Worm (Caenorhabditis elegans) whole organism, mixed stage, embryonic: ENCODE measurements around the gene C50B6.3.

Source experiments
- drap-1 ChIP-seq: fragments of 200-800 bp; sonication (Bioruptor generic); optimal IDR thresholded peaks from 3 replicates; lab custom pipeline; 2018; ENCODE audit warnings: mild to moderate bottlenecking, missing genetic modification characterization, missing compliant biosample characterization
- lin-32 ChIP-seq: fragments of 200-800 bp; sonication (Bioruptor generic); optimal IDR thresholded peaks from 2 replicates; lab custom pipeline; 2018; ENCODE audit warnings: mild to moderate bottlenecking, missing genetic modification characterization, missing compliant biosample characterization
- mab-5 ChIP-seq: fragments of 150-350 bp; optimal IDR thresholded peaks from 2 replicates; lab custom pipeline; 2014; ENCODE audit warnings: missing biosample characterization, missing genetic modification characterization
- nhr-12 ChIP-seq: fragments of 150-350 bp; optimal IDR thresholded peaks from 2 replicates; lab custom pipeline; 2014; ENCODE audit warnings: missing biosample characterization, missing genetic modification characterization
- pha-4 ChIP-seq: fragments of 150-350 bp; optimal IDR thresholded peaks from 2 replicates; lab custom pipeline; 2018; ENCODE audit warnings: missing biosample characterization, missing genetic modification reagents, missing genetic modification characterization
- sptf-1 ChIP-seq: sonication (generic microtip); optimal IDR thresholded peaks from 2 replicates; lab custom pipeline; 2017; ENCODE audit warnings: mild to moderate bottlenecking, missing genetic modification characterization, moderate library complexity, missing compliant biosample characterization
- tbx-8 ChIP-seq: fragments of 200-800 bp; sonication (Bioruptor generic); optimal IDR thresholded peaks from 2 replicates; lab custom pipeline; 2018; ENCODE audit warnings: mild to moderate bottlenecking, missing genetic modification characterization, moderate library complexity, missing compliant biosample characterization
- unc-62 ChIP-seq: fragments of 150-350 bp; optimal IDR thresholded peaks from 2 replicates; lab custom pipeline; 2014; ENCODE audit warnings: missing biosample characterization, missing genetic modification reagents, missing genetic modification characterization
- ztf-11 ChIP-seq: fragments of 150-350 bp; optimal IDR thresholded peaks from 2 replicates; lab custom pipeline; 2014; ENCODE audit warnings: missing biosample characterization, missing genetic modification characterization

- TF ChIP-seq ztf-11 = no peak
- no peak for TF ChIP-seq pha-4 (tag; lab: Kevin White, UChicago)
- no peak for TF ChIP-seq nhr-12
- no peak for TF ChIP-seq tbx-8 (GFP tag; lab: Kevin White, UChicago)
- no peak for TF ChIP-seq drap-1 (GFP tag; lab: Kevin White, UChicago)
- TF ChIP-seq sptf-1 (tag; lab: Kevin White, UChicago) = no peak
- no peak for TF ChIP-seq unc-62 (GFP tag; lab: Kevin White, UChicago)
- TF ChIP-seq lin-32 (GFP tag; lab: Kevin White, UChicago) = no peak
- TF ChIP-seq mab-5 (tag; lab: Kevin White, UChicago) = no peak
Measured at ce11 chrV:13363415-13363814, 50.0 kb downstream of the C50B6.3 start, which contains the start of gene srg-46.
